Fruit fly (Drosophila melanogaster) whole organism, wandering third instar larva: Measurements from ENCODE around the gene mRpS30.

Experiments
- Abd-B ChIP-seq: fragments of >200 bp; optimal IDR thresholded peaks from 2 replicates; lab custom pipeline; 2017; ENCODE audit warnings: missing biosample characterization, missing genetic modification characterization
- CG32264 ChIP-seq: fragments of 200-800 bp; sonication (Bioruptor generic); optimal IDR thresholded peaks from 2 replicates; lab custom pipeline; 2016; ENCODE audit warnings: missing biosample characterization, missing genetic modification characterization
- CG9705 ChIP-seq: fragments of 200-800 bp; sonication (Bioruptor generic); optimal IDR thresholded peaks from 2 replicates; lab custom pipeline; 2018; ENCODE audit warnings: missing biosample characterization, mild to moderate bottlenecking, missing genetic modification characterization
- CrebA ChIP-seq: fragments of 200-800 bp; sonication (Bioruptor generic); optimal IDR thresholded peaks from 2 replicates; lab custom pipeline; 2016; ENCODE audit warnings: missing biosample characterization, mild to moderate bottlenecking, missing genetic modification characterization, borderline replicate concordance
- Dfd ChIP-seq: fragments of >200 bp; optimal IDR thresholded peaks from 2 replicates; lab custom pipeline; 2017; ENCODE audit warnings: missing biosample characterization, missing genetic modification characterization
- Dif ChIP-seq: fragments of 200-275, 200-300 bp; sonication (Bioruptor generic); optimal IDR thresholded peaks from 2 replicates; lab custom pipeline; 2018; ENCODE audit warnings: missing biosample characterization, missing genetic modification characterization; ENCODE audit not compliant: partially characterized antibody
- GATAd ChIP-seq: sonication (Bioruptor generic); optimal IDR thresholded peaks from 2 replicates; lab custom pipeline; 2016; ENCODE audit warnings: missing biosample characterization, missing genetic modification characterization
- HLH106 ChIP-seq: fragments of 200-800 bp; optimal IDR thresholded peaks from 3 replicates; lab custom pipeline; 2019; ENCODE audit warnings: missing biosample characterization, mild to moderate bottlenecking, missing genetic modification characterization, moderate library complexity
- Hnf4 ChIP-seq: fragments of 200-800 bp; sonication (Bioruptor generic); optimal IDR thresholded peaks from 2 replicates; lab custom pipeline; 2016; ENCODE audit warnings: missing biosample characterization, mild to moderate bottlenecking, missing genetic modification characterization
- Hr78 ChIP-seq: fragments of >200 bp; optimal IDR thresholded peaks from 2 replicates; lab custom pipeline; 2017; ENCODE audit warnings: missing biosample characterization, missing genetic modification characterization
- Hr83 ChIP-seq: fragments of 200-300 bp; sonication (Bioruptor generic); optimal IDR thresholded peaks from 2 replicates; lab custom pipeline; 2016; ENCODE audit warnings: missing biosample characterization, mild to moderate bottlenecking, missing genetic modification characterization, moderate library complexity; ENCODE audit not compliant: poor library complexity, severe bottlenecking
- Jra ChIP-seq: sonication (Bioruptor generic); optimal IDR thresholded peaks from 2 replicates; lab custom pipeline; 2016; ENCODE audit warnings: missing biosample characterization, missing genetic modification characterization
- Mio ChIP-seq: sonication (Bioruptor generic); optimal IDR thresholded peaks from 2 replicates; lab custom pipeline; 2016; ENCODE audit warnings: missing biosample characterization, missing genetic modification characterization
- Myc ChIP-seq: fragments of >200 bp; optimal IDR thresholded peaks from 2 replicates; lab custom pipeline; 2017
- N ChIP-seq: fragments of >200 bp; optimal IDR thresholded peaks from 2 replicates; lab custom pipeline; 2018; ENCODE audit warnings: missing biosample characterization, missing external identifiers, missing genetic modification characterization
- OdsH ChIP-seq: fragments of 200-800 bp; sonication (Bioruptor generic); optimal IDR thresholded peaks from 2 replicates; lab custom pipeline; 2016; ENCODE audit warnings: missing biosample characterization, mild to moderate bottlenecking, missing genetic modification characterization
- Rel ChIP-seq, 2 experiments: fragments of 200-800 bp; sonication (Bioruptor generic) in 1 of 2; optimal IDR thresholded peaks; 2 replicates in 1 of 2; 3 replicates in 1 of 2; lab custom pipeline; 2016 to 2019; ENCODE audit warnings: mild to moderate bottlenecking in 2 of 2, missing biosample characterization in 2 of 2, missing genetic modification characterization in 2 of 2, moderate library complexity in 1 of 2
- Sp1 ChIP-seq: fragments of 200-800 bp; sonication (Bioruptor generic); optimal IDR thresholded peaks from 3 replicates; lab custom pipeline; 2019; ENCODE audit warnings: missing biosample characterization, mild to moderate bottlenecking, missing genetic modification characterization, moderate library complexity
- Vsx2 ChIP-seq: fragments of 200-300, 225-300 bp; sonication (Bioruptor generic); optimal IDR thresholded peaks from 2 replicates; lab custom pipeline; 2018; ENCODE audit warnings: missing biosample characterization, missing genetic modification characterization; ENCODE audit not compliant: partially characterized antibody
- br ChIP-seq: fragments of 200-800 bp; sonication (Bioruptor generic); optimal IDR thresholded peaks from 2 replicates; lab custom pipeline; 2016; ENCODE audit warnings: missing biosample characterization, missing genetic modification characterization
- dl ChIP-seq, 2 experiments: fragments of 175-275, 200-275 bp in 1 of 2; fragments of 200-275 bp in 1 of 2; sonication (Bioruptor generic); optimal IDR thresholded peaks; lab custom pipeline; 2018; ENCODE audit warnings: mild to moderate bottlenecking in 2 of 2, missing biosample characterization in 2 of 2, missing genetic modification characterization in 2 of 2, moderate library complexity in 2 of 2; ENCODE audit not compliant: partially characterized antibody in 2 of 2, insufficient read depth in 1 of 2
- dmrt93B ChIP-seq: fragments of 200-800 bp; sonication (Bioruptor generic); optimal IDR thresholded peaks from 2 replicates; lab custom pipeline; 2018; ENCODE audit warnings: missing biosample characterization, mild to moderate bottlenecking, missing genetic modification characterization
- dsf ChIP-seq: sonication (Bioruptor generic); optimal IDR thresholded peaks from 2 replicates; lab custom pipeline; 2016; ENCODE audit warnings: missing biosample characterization, missing genetic modification characterization, borderline replicate concordance
- ey ChIP-seq: fragments of 200-800 bp; sonication (Bioruptor generic); optimal IDR thresholded peaks from 2 replicates; lab custom pipeline; 2016; ENCODE audit warnings: missing biosample characterization, missing genetic modification characterization
- foxo ChIP-seq, 2 experiments: fragments of 200-800 bp; sonication (Bioruptor generic); optimal IDR thresholded peaks; 2 replicates in 1 of 2; 3 replicates in 1 of 2; lab custom pipeline; 2016 to 2017; ENCODE audit warnings: missing biosample characterization in 2 of 2, missing genetic modification characterization in 2 of 2
- fru ChIP-seq: fragments of 200-800 bp; sonication (Bioruptor generic); optimal IDR thresholded peaks from 3 replicates; lab custom pipeline; 2016; ENCODE audit warnings: missing biosample characterization, mild to moderate bottlenecking, missing genetic modification characterization
- h ChIP-seq: fragments of 200-800 bp; sonication (Bioruptor generic); optimal IDR thresholded peaks from 3 replicates; lab custom pipeline; 2016; ENCODE audit warnings: missing biosample characterization, mild to moderate bottlenecking, missing genetic modification characterization
- jim ChIP-seq: fragments of 175-275, 200-325 bp; sonication (Bioruptor generic); optimal IDR thresholded peaks from 2 replicates; lab custom pipeline; 2016; ENCODE audit warnings: missing biosample characterization, mild to moderate bottlenecking, missing genetic modification characterization
- lola ChIP-seq: fragments of >200 bp; optimal IDR thresholded peaks from 2 replicates; lab custom pipeline; 2017; ENCODE audit warnings: missing biosample characterization, missing genetic modification characterization
- pan ChIP-seq: fragments of >200 bp; optimal IDR thresholded peaks from 2 replicates; lab custom pipeline; 2017
- psq ChIP-seq: fragments of 200-800 bp; sonication (Bioruptor generic); optimal IDR thresholded peaks from 3 replicates; lab custom pipeline; 2017; ENCODE audit warnings: missing biosample characterization, mild to moderate bottlenecking, missing genetic modification characterization, moderate library complexity
- rgr ChIP-seq: fragments of 200-800 bp; sonication (Bioruptor generic); optimal IDR thresholded peaks from 3 replicates; lab custom pipeline; 2016; ENCODE audit warnings: missing biosample characterization, mild to moderate bottlenecking, missing genetic modification characterization
- sage ChIP-seq: fragments of 200-800 bp; sonication (Bioruptor generic); optimal IDR thresholded peaks from 2 replicates; lab custom pipeline; 2016; ENCODE audit warnings: missing biosample characterization, mild to moderate bottlenecking, missing genetic modification characterization
- sv ChIP-seq: fragments of 200-800 bp; sonication (Bioruptor generic); optimal IDR thresholded peaks from 3 replicates; lab custom pipeline; 2016; ENCODE audit warnings: missing biosample characterization, missing genetic modification characterization
- tai ChIP-seq: sonication (Bioruptor generic); optimal IDR thresholded peaks from 2 replicates; lab custom pipeline; 2016; ENCODE audit warnings: missing biosample characterization, missing genetic modification characterization
- usp ChIP-seq: fragments of >200 bp; optimal IDR thresholded peaks from 2 replicates; lab custom pipeline; 2017; ENCODE audit warnings: missing biosample characterization, missing genetic modification characterization
- woc ChIP-seq: sonication (Bioruptor generic); optimal IDR thresholded peaks from 2 replicates; lab custom pipeline; 2016; ENCODE audit warnings: missing biosample characterization, mild to moderate bottlenecking, missing genetic modification characterization

mRpS30 gene

dm6 chrX:15785429-15786239 is at the start of gene mRpS30, which contains the start of gene Paf-AHalpha:
TSS of gene mRpS30 (plus strand) at chrX:15786047.
TSS of gene Paf-AHalpha (minus strand) at chrX:15785583.
- TF ChIP-seq pan (lab: Kevin White, UChicago) (no peak), OdsH (GFP tag; lab: Kevin White, UChicago) (no peak), woc (GFP tag; lab: Kevin White, UChicago) (no peak), Hr83 (GFP tag; lab: Kevin White, UChicago) (peak; percentile 45), CG32264 (GFP tag; lab: Kevin White, UChicago) (no peak), Jra (GFP tag; lab: Kevin White, UChicago) (peak; percentile 22)

dm6 chrX:15737110-15737509 is 48.7 kb upstream of the mRpS30 start, which contains the start of gene Arp6:
TSS of gene Arp6 (minus strand) at chrX:15737120.
- TF ChIP-seq jim (GFP tag; lab: Kevin White, UChicago) (no peak), woc (GFP tag; lab: Kevin White, UChicago) (peak; percentile 37), Rel (GFP tag; optimal IDR thresholded peaks at IDR 0.05; lab: Kevin White, UChicago) (no peak), Rel (tag; optimal IDR thresholded peaks at IDR 0.05; lab: Kevin White, UChicago) (no peak), Hr83 (GFP tag; lab: Kevin White, UChicago) (no peak), Myc (lab: Kevin White, UChicago) (peak; percentile 81), rgr (GFP tag; lab: Kevin White, UChicago) (no peak), Vsx2 (GFP tag; lab: Kevin White, UChicago) (no peak), N (GFP tag; lab: Kevin White, UChicago) (no peak), dmrt93B (no peak), dsf (GFP tag; lab: Kevin White, UChicago) (no peak), psq (GFP tag; lab: Kevin White, UChicago) (no peak), sage (no peak), Abd-B (no peak), usp (no peak), pan (lab: Kevin White, UChicago) (no peak), Dfd (GFP tag; lab: Kevin White, UChicago) (no peak), OdsH (GFP tag; lab: Kevin White, UChicago) (no peak), Mio (GFP tag; lab: Kevin White, UChicago) (no peak), fru (GFP tag; lab: Kevin White, UChicago) (no peak), HLH106 (peak; percentile 5), Dif (GFP tag; lab: Kevin White, UChicago) (no peak), CG9705 (GFP tag; lab: Kevin White, UChicago) (no peak), Jra (GFP tag; lab: Kevin White, UChicago) (no peak), h (GFP tag; lab: Kevin White, UChicago) (no peak), sv (GFP tag; lab: Kevin White, UChicago) (no peak), dl (GFP tag; optimal IDR thresholded peaks at IDR 0.05; lab: Kevin White, UChicago; ENCODE audit: insufficient read depth in 1 of 2, partially characterized antibody in 2 of 2) (no peak), Hnf4 (no peak)

- TF ChIP-seq lola (GFP tag; lab: Kevin White, UChicago) (no peak), Hnf4 (no peak), Abd-B (no peak), psq (GFP tag; lab: Kevin White, UChicago) (peak; percentile 43), Dif (GFP tag; lab: Kevin White, UChicago) (no peak), OdsH (GFP tag; lab: Kevin White, UChicago) (peak; percentile 31), rgr (GFP tag; lab: Kevin White, UChicago) (peak; percentile 61), Dfd (GFP tag; lab: Kevin White, UChicago) (no peak), foxo (GFP tag; optimal IDR thresholded peaks at IDR 0.05; lab: Kevin White, UChicago) (peak in 1 of 2 experiments; percentile 72), Hr78 (GFP tag; lab: Kevin White, UChicago) (no peak), GATAd (GFP tag; lab: Kevin White, UChicago) (no peak), CrebA (GFP tag; lab: Kevin White, UChicago) (no peak), usp (no peak), Hr83 (GFP tag; lab: Kevin White, UChicago) (no peak), pan (lab: Kevin White, UChicago) (no peak), dl (GFP tag; optimal IDR thresholded peaks at IDR 0.05; lab: Kevin White, UChicago; ENCODE audit: insufficient read depth in 1 of 2, partially characterized antibody in 2 of 2) (no peak), tai (GFP tag; lab: Kevin White, UChicago) (no peak), Sp1 (GFP tag; lab: Kevin White, UChicago) (peak; percentile 55), Vsx2 (GFP tag; lab: Kevin White, UChicago) (no peak), h (GFP tag; lab: Kevin White, UChicago) (peak; percentile 63), sv (GFP tag; lab: Kevin White, UChicago) (no peak), woc (GFP tag; lab: Kevin White, UChicago) (peak; percentile 86), Myc (lab: Kevin White, UChicago) (peak; percentile 97), br (peak; percentile 37), ey (GFP tag; lab: Kevin White, UChicago) (peak; percentile 36), Rel (GFP tag; optimal IDR thresholded peaks at IDR 0.05; lab: Kevin White, UChicago) (no peak), Rel (tag; optimal IDR thresholded peaks at IDR 0.05; lab: Kevin White, UChicago) (peak; percentile 61), N (GFP tag; lab: Kevin White, UChicago) (no peak), dsf (GFP tag; lab: Kevin White, UChicago) (no peak), Jra (GFP tag; lab: Kevin White, UChicago) (no peak), Mio (GFP tag; lab: Kevin White, UChicago) (no peak), HLH106 (peak; percentile 78), fru (GFP tag; lab: Kevin White, UChicago) (peak; percentile 62), dmrt93B (no peak), CG9705 (GFP tag; lab: Kevin White, UChicago) (peak; percentile 61)
These were observed 46.8 kb upstream of the mRpS30 start, which contains the start of the genes CG11679 and CG8206 for dm6 chrX:15738890-15739550. TSS of gene CG11679 (minus strand) at chrX:15738954. TSS of gene CG8206 (plus strand) at chrX:15739230.
